Fruit fly (Drosophila melanogaster) whole organism, prepupa: ENCODE measurements around the gene mew.

Source experiments
- CG10631 ChIP-seq: fragments of 200-800 bp; sonication (Bioruptor generic); optimal IDR thresholded peaks from 2 replicates; lab custom pipeline; 2016; ENCODE audit warnings: missing biosample characterization, missing genetic modification characterization
- CG10669 ChIP-seq: fragments of 200-800 bp; sonication (Bioruptor generic); optimal IDR thresholded peaks from 3 replicates; lab custom pipeline; 2018; ENCODE audit warnings: missing biosample characterization, mild to moderate bottlenecking, missing genetic modification characterization, moderate library complexity
- CG11294 ChIP-seq: fragments of 200-800 bp; sonication (Bioruptor generic); IDR thresholded peaks from 2 replicates; pipeline ENCODE4 v1.3.6; 2022; ENCODE audit warnings: missing biosample characterization, missing genetic modification characterization
- CG15336 ChIP-seq: fragments of 200-800 bp; sonication (Bioruptor generic); IDR thresholded peaks from 2 replicates; pipeline ENCODE4 v1.3.6; 2022; ENCODE audit warnings: missing biosample characterization, missing genetic modification characterization
- CG1621 ChIP-seq: fragments of 200-800 bp; sonication (Bioruptor generic); optimal IDR thresholded peaks from 3 replicates; lab custom pipeline; 2018; ENCODE audit warnings: missing biosample characterization, mild to moderate bottlenecking, missing genetic modification characterization
- CG3032 ChIP-seq: fragments of 200-800 bp; optimal IDR thresholded peaks from 2 replicates; lab custom pipeline; 2019; ENCODE audit warnings: missing biosample characterization, mild to moderate bottlenecking, missing genetic modification characterization, moderate library complexity
- CG31627 ChIP-seq: fragments of 200-800 bp; sonication (Bioruptor generic); optimal IDR thresholded peaks from 3 replicates; lab custom pipeline; 2016; ENCODE audit warnings: missing biosample characterization, missing genetic modification characterization
- CG32006 ChIP-seq: fragments of 200-800 bp; sonication (Bioruptor generic); optimal IDR thresholded peaks from 3 replicates; lab custom pipeline; 2017; ENCODE audit warnings: missing biosample characterization, mild to moderate bottlenecking, missing genetic modification characterization
- CG3919 ChIP-seq: fragments of 200-800 bp; sonication (Bioruptor generic); optimal IDR thresholded peaks from 3 replicates; lab custom pipeline; 2016; ENCODE audit warnings: missing biosample characterization, missing genetic modification characterization
- CG4318 ChIP-seq: fragments of 200-800 bp; sonication (Bioruptor generic); optimal IDR thresholded peaks from 3 replicates; lab custom pipeline; 2017; ENCODE audit warnings: missing biosample characterization, mild to moderate bottlenecking, missing genetic modification characterization
- CG6163 ChIP-seq: fragments of 200-800 bp; sonication (Bioruptor generic); IDR thresholded peaks from 3 replicates; pipeline ENCODE4 v1.3.6; 2022; ENCODE audit warnings: missing biosample characterization, missing genetic modification characterization
- CG9139 ChIP-seq: fragments of 200-800 bp; sonication (Bioruptor generic); optimal IDR thresholded peaks from 3 replicates; lab custom pipeline; 2017; ENCODE audit warnings: missing biosample characterization, mild to moderate bottlenecking, missing genetic modification characterization
- Eip78C ChIP-seq: fragments of 200-800 bp; sonication (Bioruptor generic); peaks from one replicate; lab custom pipeline; 2016; ENCODE audit warnings: missing biosample characterization, missing genetic modification characterization
- Eip93F ChIP-seq: fragments of 200-800 bp; sonication (Bioruptor generic); optimal IDR thresholded peaks from 2 replicates; lab custom pipeline; 2016; ENCODE audit warnings: missing biosample characterization, mild to moderate bottlenecking, missing genetic modification characterization
- Hr39 ChIP-seq: fragments of 200-800 bp; sonication (Bioruptor generic); optimal IDR thresholded peaks from 2 replicates; lab custom pipeline; 2016; ENCODE audit warnings: missing biosample characterization, missing genetic modification characterization
- Lpt ChIP-seq: fragments of 200-800 bp; sonication (Bioruptor generic); optimal IDR thresholded peaks from 3 replicates; lab custom pipeline; 2016; ENCODE audit warnings: missing biosample characterization, missing genetic modification characterization
- Smox ChIP-seq: fragments of 200-800 bp; sonication (Bioruptor generic); optimal IDR thresholded peaks from 3 replicates; lab custom pipeline; 2016; ENCODE audit warnings: missing biosample characterization, missing genetic modification characterization
- Sox102F ChIP-seq: fragments of 200-800 bp; sonication (Bioruptor generic); optimal IDR thresholded peaks from 2 replicates; lab custom pipeline; 2016; ENCODE audit warnings: missing biosample characterization, mild to moderate bottlenecking, missing genetic modification characterization
- Sox14 ChIP-seq: fragments of 200-800 bp; sonication (Bioruptor generic); optimal IDR thresholded peaks from 3 replicates; lab custom pipeline; 2016; ENCODE audit warnings: missing biosample characterization, missing genetic modification characterization
- Sox15 ChIP-seq: fragments of 200-800 bp; sonication (Bioruptor generic); optimal IDR thresholded peaks from 3 replicates; lab custom pipeline; 2016; ENCODE audit warnings: missing biosample characterization, missing genetic modification characterization
- achi ChIP-seq: fragments of 200-800 bp; sonication (Bioruptor generic); optimal IDR thresholded peaks from 3 replicates; lab custom pipeline; 2016; ENCODE audit warnings: missing biosample characterization, missing genetic modification characterization
- dac ChIP-seq: fragments of 200-800 bp; sonication (Bioruptor generic); optimal IDR thresholded peaks from 2 replicates; lab custom pipeline; 2017; ENCODE audit warnings: missing biosample characterization, mild to moderate bottlenecking, missing genetic modification characterization
- dsx ChIP-seq: fragments of 200-800 bp; optimal IDR thresholded peaks from 3 replicates; lab custom pipeline; 2019; ENCODE audit warnings: missing biosample characterization, mild to moderate bottlenecking, missing genetic modification characterization, moderate library complexity; ENCODE audit not compliant: poor library complexity, severe bottlenecking
- esn ChIP-seq: fragments of 200-800 bp; sonication (Bioruptor generic); optimal IDR thresholded peaks from 2 replicates; lab custom pipeline; 2016; ENCODE audit warnings: missing biosample characterization, mild to moderate bottlenecking, missing genetic modification characterization, moderate library complexity
- fd59A ChIP-seq: fragments of 200-800 bp; sonication (Bioruptor generic); optimal IDR thresholded peaks from 2 replicates; lab custom pipeline; 2017; ENCODE audit warnings: missing biosample characterization, mild to moderate bottlenecking, missing genetic modification characterization, missing genetic modification reagents
- fkh ChIP-seq: fragments of 200-800 bp; sonication (Bioruptor generic); optimal IDR thresholded peaks from 3 replicates; lab custom pipeline; 2017; ENCODE audit warnings: missing biosample characterization, mild to moderate bottlenecking, missing genetic modification characterization, moderate library complexity
- salr ChIP-seq, 2 experiments: fragments of 200-800 bp; sonication (Bioruptor generic); optimal IDR thresholded peaks; 3 replicates each; lab custom pipeline; 2016 to 2018; ENCODE audit warnings: missing biosample characterization in 2 of 2, missing genetic modification characterization in 2 of 2, mild to moderate bottlenecking in 1 of 2
- spab ChIP-seq: fragments of 200-800 bp; sonication (Bioruptor generic); optimal IDR thresholded peaks from 2 replicates; lab custom pipeline; 2017; ENCODE audit warnings: missing biosample characterization, mild to moderate bottlenecking, missing genetic modification characterization, missing genetic modification reagents
- ss ChIP-seq, 2 experiments: fragments of 200-800 bp; sonication (Bioruptor generic); optimal IDR thresholded peaks; 2 replicates in 1 of 2; 3 replicates in 1 of 2; lab custom pipeline; 2017 to 2018; ENCODE audit warnings: mild to moderate bottlenecking in 2 of 2, missing biosample characterization in 2 of 2, missing genetic modification characterization in 2 of 2, moderate library complexity in 1 of 2
- svp ChIP-seq: fragments of 200-800 bp; sonication (Bioruptor generic); peaks from one replicate; lab custom pipeline; 2016; ENCODE audit warnings: missing biosample characterization, missing genetic modification characterization
- vri ChIP-seq: fragments of 200-800 bp; sonication (Bioruptor generic); optimal IDR thresholded peaks from 3 replicates; lab custom pipeline; 2016; ENCODE audit warnings: missing biosample characterization, mild to moderate bottlenecking, missing genetic modification characterization

The mew gene

DNA sequence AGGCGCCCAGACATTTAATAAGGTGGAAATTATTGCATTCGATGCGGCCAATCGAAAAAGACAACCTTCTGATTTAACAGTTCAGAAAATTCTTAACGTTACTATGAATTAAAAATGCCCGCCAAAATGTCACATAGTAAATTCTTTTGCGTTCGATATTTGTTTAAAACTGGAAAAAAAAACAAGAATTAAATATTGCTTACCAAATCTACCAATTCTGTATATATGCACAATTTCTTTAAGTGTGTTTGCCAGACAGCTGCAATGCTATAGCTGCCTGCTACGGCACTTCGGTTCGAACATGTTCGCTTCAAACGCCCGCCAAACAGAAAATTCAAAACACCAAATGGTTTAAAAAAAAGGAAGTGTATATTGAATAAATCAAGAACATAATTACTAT lies 44.2 kb downstream of the mew start (continued):
- TF ChIP-seq spab (GFP tag; lab: Kevin White, UChicago) (no peak), Sox102F (peak; percentile 43), Sox15 (no peak), fd59A (GFP tag; lab: Kevin White, UChicago) (no peak), dsx (GFP tag; lab: Kevin White, UChicago) (peak; percentile 12), Sox14 (GFP tag; lab: Kevin White, UChicago) (peak; percentile 59), Eip93F (GFP tag; lab: Kevin White, UChicago) (no peak)

DNA sequence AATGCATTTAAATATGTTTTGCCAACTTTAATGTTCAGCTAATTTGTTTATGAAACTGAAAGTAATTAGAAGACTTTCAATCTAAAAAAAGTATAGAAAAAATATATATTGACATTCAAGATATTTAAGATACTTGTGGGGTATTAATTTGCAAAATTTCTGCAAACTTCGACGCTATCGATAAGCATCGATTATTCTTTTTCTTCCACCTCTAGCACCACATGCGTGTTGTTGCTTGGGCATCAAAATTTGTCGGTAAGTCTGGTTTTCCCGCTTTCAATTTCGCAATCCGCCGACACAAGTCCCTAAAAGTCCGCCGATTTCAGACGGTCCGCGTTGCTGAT lies 46.2 kb downstream of the mew start, which contains the start of gene REG:
Gene REG, plus strand, starts transcription at position 188 of the 344 bp plus-strand sequence.
- no peak for TF ChIP-seq CG4318 (GFP tag; lab: Kevin White, UChicago)
- TF ChIP-seq CG6163, result no peak
- TF ChIP-seq Eip78C (GFP tag; lab: Kevin White, UChicago), result peak; percentile 28
- no peak for TF ChIP-seq CG10669 (GFP tag; lab: Kevin White, UChicago)

DNA sequence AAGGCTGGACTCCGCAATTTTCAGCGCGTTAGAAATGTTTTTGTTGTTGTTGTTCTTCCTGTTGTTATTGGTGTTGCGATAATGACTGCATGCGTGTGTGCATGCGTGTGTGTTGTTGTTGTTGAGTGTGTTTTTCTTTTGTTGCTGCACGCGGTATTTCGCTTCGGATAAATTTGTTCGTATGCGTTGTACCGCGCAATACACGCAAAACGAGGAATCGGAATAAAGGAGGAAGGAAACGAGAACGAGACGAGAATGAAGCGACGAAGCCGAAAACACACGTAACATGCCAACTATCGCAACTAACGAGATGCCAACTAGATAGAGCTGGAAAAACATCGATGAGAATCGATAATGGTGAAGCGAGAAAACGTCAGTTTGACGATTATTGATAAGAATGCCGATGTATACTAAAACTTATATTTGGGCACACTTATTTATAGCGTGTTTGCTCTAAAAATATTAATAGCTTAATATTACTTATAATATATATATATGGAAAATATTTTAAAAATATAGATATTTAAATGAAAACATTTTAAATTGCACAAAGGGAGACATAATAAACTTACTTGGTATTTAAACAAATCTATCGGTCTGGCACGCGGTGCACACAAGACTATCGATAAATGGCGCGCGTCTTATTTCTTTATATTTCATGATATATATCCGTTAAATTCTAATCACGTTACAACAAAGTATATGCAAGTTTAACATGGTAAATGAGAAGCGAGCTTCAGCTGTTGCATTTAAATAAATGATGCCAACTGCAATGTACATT lies 46.7 kb downstream of the mew start, which contains the start of gene sno:
Gene sno, minus strand, starts transcription at position 318 of the 781 bp plus-strand sequence.
- no peak for TF ChIP-seq spab (GFP tag; lab: Kevin White, UChicago)
- TF ChIP-seq vri, result peak; percentile 61
- peak; percentile 20; the same call in 1 of the 2 replicates for TF ChIP-seq CG15336 (GFP tag; lab: Robert Waterston, UW)
- TF ChIP-seq CG1621 (tag; lab: Kevin White, UChicago), result no peak
- TF ChIP-seq achi (GFP tag; lab: Kevin White, UChicago), result peak; percentile 56
- TF ChIP-seq CG10631 (GFP tag; lab: Kevin White, UChicago), result peak; percentile 7
- peak; percentile 23; the same call in 1 of the 3 replicates for TF ChIP-seq CG6163
- no peak for TF ChIP-seq esn (GFP tag; lab: Kevin White, UChicago)
- peak; percentile 40 for TF ChIP-seq Eip78C (GFP tag; lab: Kevin White, UChicago)
- TF ChIP-seq svp (GFP tag; lab: Kevin White, UChicago), result peak; percentile 39

DNA sequence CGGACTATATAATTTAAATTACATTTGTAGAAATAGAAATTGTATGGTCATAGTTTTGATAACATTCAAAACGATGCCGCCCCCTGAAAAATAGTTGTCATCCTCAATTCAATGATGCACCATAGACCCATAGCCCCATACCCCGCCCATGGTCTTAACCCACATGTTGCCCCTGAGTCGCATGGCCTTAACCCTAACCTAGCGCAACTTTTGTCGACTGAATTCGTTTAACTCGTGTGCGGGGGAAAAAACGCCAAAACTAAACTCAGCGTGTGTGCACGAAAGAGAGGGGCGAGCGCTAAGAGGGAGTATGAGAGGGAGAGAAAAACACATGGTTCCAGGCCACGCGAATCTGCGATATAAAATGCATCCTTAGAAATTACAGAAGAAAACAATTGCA lies 47.9 kb downstream of the mew start:
- no peak for TF ChIP-seq Hr39
- no peak for TF ChIP-seq Eip78C (GFP tag; lab: Kevin White, UChicago)
- no peak for TF ChIP-seq Lpt (GFP tag; lab: Kevin White, UChicago)
- no peak for TF ChIP-seq Smox (GFP tag; lab: Kevin White, UChicago)
- no peak for TF ChIP-seq CG3919
- no peak for TF ChIP-seq fkh (GFP tag; lab: Kevin White, UChicago)
- TF ChIP-seq CG31627 (GFP tag; lab: Kevin White, UChicago), result no peak
- TF ChIP-seq dac (GFP tag; lab: Kevin White, UChicago), result no peak
- TF ChIP-seq salr (GFP tag; optimal IDR thresholded peaks at IDR 0.05; lab: Kevin White, UChicago), result no peak
- no peak for TF ChIP-seq CG32006 (GFP tag; lab: Kevin White, UChicago)
- no peak for TF ChIP-seq svp (GFP tag; lab: Kevin White, UChicago)
- TF ChIP-seq CG11294 (GFP tag; lab: Robert Waterston, UW), result no peak
- no peak for TF ChIP-seq CG1621 (tag; lab: Kevin White, UChicago)
- TF ChIP-seq, all 60 proteins: peak for 0

DNA sequence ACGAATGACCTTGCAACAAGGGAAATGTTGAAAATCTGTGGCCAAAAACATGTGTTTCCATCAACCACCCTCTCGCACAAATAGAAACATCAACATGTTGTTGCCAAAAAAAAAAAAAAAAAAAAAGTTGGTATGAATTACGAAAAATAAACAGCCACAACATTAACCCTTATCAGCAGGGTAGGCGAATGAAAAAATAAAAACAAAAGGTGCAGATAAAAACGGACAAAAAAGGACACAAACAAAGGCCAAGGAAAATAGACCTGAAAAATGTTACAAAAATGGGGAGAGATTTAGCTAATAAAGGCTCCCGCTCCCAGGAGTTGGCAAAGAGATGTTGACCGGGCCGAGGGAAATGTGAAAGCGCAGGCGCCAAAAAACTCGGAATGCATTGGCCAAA lies 48.9 kb downstream of the mew start:
- TF ChIP-seq ss (GFP tag; optimal IDR thresholded peaks at IDR 0.05; lab: Kevin White, UChicago) (peak; percentile 45 to 49), CG3032 (tag; lab: Kevin White, UChicago) (peak; percentile 14), achi (GFP tag; lab: Kevin White, UChicago) (no peak), CG9139 (GFP tag; lab: Kevin White, UChicago) (peak; percentile 52), dsx (GFP tag; lab: Kevin White, UChicago) (peak; percentile 19), CG31627 (GFP tag; lab: Kevin White, UChicago) (no peak), Eip78C (GFP tag; lab: Kevin White, UChicago) (peak; percentile 15)
- TF ChIP-seq, all 60 proteins: peak for 5
